Worm (Caenorhabditis elegans) whole organism, mixed stage, embryonic: ENCODE measurements around the gene pus-1.

Experiments
- M03D4.4 ChIP-seq: sonication (generic microtip); optimal IDR thresholded peaks from 2 replicates; lab custom pipeline; 2017; ENCODE audit warnings: mild to moderate bottlenecking, missing genetic modification characterization, missing compliant biosample characterization
- ceh-39 ChIP-seq: fragments of 150-350 bp; optimal IDR thresholded peaks from 2 replicates; lab custom pipeline; 2014; ENCODE audit warnings: missing biosample characterization, missing genetic modification characterization
- ceh-83 ChIP-seq: fragments of 200-800 bp; sonication (Bioruptor generic); optimal IDR thresholded peaks from 2 replicates; lab custom pipeline; 2018; ENCODE audit warnings: mild to moderate bottlenecking, missing genetic modification characterization, missing compliant biosample characterization
- ces-1 ChIP-seq: fragments of 150-350 bp; optimal IDR thresholded peaks from 2 replicates; lab custom pipeline; 2014; ENCODE audit warnings: missing biosample characterization, missing genetic modification reagents, missing genetic modification characterization
- drap-1 ChIP-seq: fragments of 200-800 bp; sonication (Bioruptor generic); optimal IDR thresholded peaks from 3 replicates; lab custom pipeline; 2018; ENCODE audit warnings: mild to moderate bottlenecking, missing genetic modification characterization, missing compliant biosample characterization
- elt-1 ChIP-seq: sonication (generic microtip); optimal IDR thresholded peaks from 2 replicates; lab custom pipeline; 2017; ENCODE audit warnings: missing genetic modification characterization, mild to moderate bottlenecking, missing compliant biosample characterization, antibody characterized with exemption, moderate library complexity, borderline replicate concordance; ENCODE audit not compliant: insufficient read depth
- ham-2 ChIP-seq: fragments of 200-800 bp; sonication (Bioruptor generic); optimal IDR thresholded peaks from 2 replicates; lab custom pipeline; 2018; ENCODE audit warnings: mild to moderate bottlenecking, missing genetic modification characterization, missing compliant biosample characterization
- hlh-1 ChIP-seq: fragments of 150-350 bp; optimal IDR thresholded peaks from 2 replicates; lab custom pipeline; 2014; ENCODE audit warnings: missing biosample characterization, missing genetic modification reagents, missing genetic modification characterization
- lin-32 ChIP-seq: fragments of 200-800 bp; sonication (Bioruptor generic); optimal IDR thresholded peaks from 2 replicates; lab custom pipeline; 2018; ENCODE audit warnings: mild to moderate bottlenecking, missing genetic modification characterization, missing compliant biosample characterization
- lsy-2 ChIP-seq: fragments of 150-350 bp; optimal IDR thresholded peaks from 2 replicates; lab custom pipeline; 2014; ENCODE audit warnings: missing biosample characterization, missing genetic modification characterization
- mls-2 ChIP-seq: sonication (generic microtip); optimal IDR thresholded peaks from 2 replicates; lab custom pipeline; 2016; ENCODE audit warnings: mild to moderate bottlenecking, missing genetic modification characterization, moderate library complexity, missing compliant biosample characterization
- nhr-237 ChIP-seq: fragments of 150-350 bp; optimal IDR thresholded peaks from 2 replicates; lab custom pipeline; 2014; ENCODE audit warnings: missing biosample characterization, missing genetic modification characterization
- nhr-28 ChIP-seq: fragments of 150-350 bp; optimal IDR thresholded peaks from 2 replicates; lab custom pipeline; 2014; ENCODE audit warnings: missing biosample characterization, missing genetic modification characterization
- nhr-76 ChIP-seq: sonication (generic microtip); optimal IDR thresholded peaks from 2 replicates; lab custom pipeline; 2017; ENCODE audit warnings: missing biosample characterization, missing genetic modification characterization
- tbx-8 ChIP-seq: fragments of 200-800 bp; sonication (Bioruptor generic); optimal IDR thresholded peaks from 2 replicates; lab custom pipeline; 2018; ENCODE audit warnings: mild to moderate bottlenecking, missing genetic modification characterization, moderate library complexity, missing compliant biosample characterization
- unc-120 ChIP-seq: sonication (generic microtip); optimal IDR thresholded peaks from 2 replicates; lab custom pipeline; 2017; ENCODE audit warnings: missing genetic modification characterization, missing compliant biosample characterization; ENCODE audit not compliant: poor library complexity, severe bottlenecking
- unc-39 ChIP-seq: fragments of 150-350 bp; optimal IDR thresholded peaks from 2 replicates; lab custom pipeline; 2014; ENCODE audit warnings: missing biosample characterization, missing genetic modification characterization
- unc-62 ChIP-seq: fragments of 150-350 bp; optimal IDR thresholded peaks from 2 replicates; lab custom pipeline; 2014; ENCODE audit warnings: missing biosample characterization, missing genetic modification reagents, missing genetic modification characterization

pus-1 gene

DNA sequence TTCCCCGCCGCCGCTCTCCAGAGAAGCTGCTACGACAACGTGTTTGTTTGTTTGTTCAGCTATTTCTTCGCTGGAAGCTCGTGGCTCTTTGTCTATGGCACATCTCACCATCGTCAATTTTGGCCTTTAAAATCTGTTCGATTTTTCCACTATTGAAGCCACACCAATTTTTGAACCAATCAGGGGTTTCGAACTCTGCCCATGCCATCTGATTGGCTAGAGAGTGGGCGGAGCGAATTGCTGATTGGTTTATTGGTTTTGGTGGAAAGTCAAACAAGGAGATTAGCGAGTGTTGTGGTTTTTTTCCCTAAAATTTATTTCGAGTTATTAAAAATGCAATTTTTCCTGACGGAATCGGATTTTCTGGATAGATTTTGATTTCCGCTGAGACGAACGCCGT is 38.6 kb downstream of the pus-1 start:
- no peak for TF ChIP-seq unc-39 (tag; lab: Kevin White, UChicago)
- no peak for TF ChIP-seq ceh-83

DNA sequence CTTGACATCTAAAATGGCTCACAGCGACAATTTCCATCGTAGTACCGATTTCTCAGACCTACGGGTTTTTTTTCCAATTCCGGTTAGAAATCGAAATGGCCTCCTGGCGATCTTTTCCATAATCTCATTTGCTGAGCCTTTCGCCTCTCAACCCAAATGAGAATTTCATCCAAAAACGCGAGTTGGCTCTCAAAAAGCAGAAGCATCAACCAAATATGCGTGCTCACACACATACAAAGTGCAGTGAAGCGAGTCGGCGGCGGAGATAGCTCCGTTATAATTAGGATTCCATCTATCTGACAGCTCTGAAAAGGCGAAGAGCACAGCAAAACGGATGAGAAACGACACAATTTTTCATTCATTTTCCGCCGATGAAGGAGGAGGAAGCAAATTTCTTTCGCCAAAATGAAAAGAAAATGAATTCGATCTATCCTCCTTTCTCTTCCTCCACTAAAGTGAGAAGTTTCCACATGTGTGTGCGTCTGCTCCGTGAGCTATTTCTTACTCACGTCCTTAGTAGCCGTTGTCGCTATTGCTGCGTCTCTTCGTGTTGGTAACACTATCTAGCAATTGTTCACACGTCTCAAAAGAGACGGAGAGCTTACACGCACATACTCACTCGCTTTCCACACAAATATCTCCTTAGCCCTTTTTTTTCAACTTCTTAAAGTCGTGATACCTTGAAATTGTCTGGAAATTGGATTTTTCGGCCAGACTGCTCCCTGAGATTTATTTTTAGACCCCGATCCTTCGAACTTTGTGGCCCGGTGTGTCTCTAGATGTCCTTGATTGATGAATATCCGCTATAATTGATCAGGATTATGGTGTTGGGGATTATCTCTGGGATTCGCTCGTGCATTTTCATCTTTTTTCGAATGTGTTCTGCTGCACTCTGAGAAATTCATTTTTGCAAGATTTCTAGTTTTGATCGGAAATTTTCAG is 42.4 kb downstream of the pus-1 start:
- TF ChIP-seq tbx-8 (GFP tag; lab: Kevin White, UChicago) (no peak), ces-1 (peak; percentile 59), drap-1 (peak; percentile 19), unc-62 (GFP tag; lab: Kevin White, UChicago) (peak; percentile 2), elt-1 (tag; lab: Kevin White, UChicago) (no peak)

- TF ChIP-seq ces-1 (peak; percentile 84), hlh-1 (tag; lab: Kevin White, UChicago) (no peak)
- TF ChIP-seq, all 35 proteins: peak for 1
Observed at ce11 chrV:16749473-16749872, 45.3 kb downstream of the pus-1 start.

DNA sequence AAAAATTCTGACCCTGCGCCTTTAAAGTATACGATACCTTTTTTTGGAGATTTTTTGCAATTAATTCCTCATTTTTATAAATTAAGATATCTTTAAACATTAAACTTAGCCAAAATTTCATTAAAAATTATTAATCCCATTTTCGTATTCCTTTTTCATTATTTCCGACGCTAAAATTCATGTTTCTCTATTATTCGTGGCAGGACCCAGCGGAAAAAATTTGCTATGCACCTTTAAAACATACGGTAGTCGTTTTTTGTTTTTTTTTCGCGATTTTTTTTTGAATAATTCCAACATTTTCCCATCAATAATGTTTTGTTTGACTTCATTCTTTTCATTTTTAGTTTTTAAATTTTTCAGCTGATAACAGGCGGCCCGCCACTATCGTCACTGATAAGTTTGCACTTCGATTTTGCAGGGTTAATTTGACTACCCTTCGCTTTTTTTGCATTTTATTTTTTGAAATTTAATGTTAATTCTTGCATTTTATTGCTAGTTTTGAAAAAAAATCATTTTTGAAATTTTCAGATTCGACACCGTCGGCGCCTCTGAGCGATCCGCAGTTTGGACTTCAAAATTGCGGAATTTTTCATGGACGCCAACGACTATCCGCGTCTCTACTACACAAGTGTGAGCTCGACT is 47.6 kb downstream of the pus-1 start, which contains the start of gene dkf-2:
dkf-2 (plus strand) TSS at position 592 of the 642 bp plus-strand sequence.
- TF ChIP-seq nhr-237 (tag; lab: Kevin White, UChicago) (no peak), mls-2 (tag; lab: Kevin White, UChicago) (no peak), lin-32 (no peak), M03D4.4 (tag; lab: Kevin White, UChicago) (no peak)

- TF ChIP-seq tbx-8 (GFP tag; lab: Kevin White, UChicago) (no peak), lin-32 (no peak), M03D4.4 (tag; lab: Kevin White, UChicago) (no peak), lsy-2 (no peak), unc-39 (tag; lab: Kevin White, UChicago) (no peak), ceh-83 (no peak), nhr-28 (tag; lab: Kevin White, UChicago) (no peak), ces-1 (no peak), nhr-76 (no peak)
Observed at ce11 chrV:16746231-16746990, 48.3 kb downstream of the pus-1 start, which contains the start of gene gyg-2. Gene gyg-2, minus strand, starts transcription at chrV:16746258.

ce11 chrV:16745214-16745613 is 49.5 kb downstream of the pus-1 start:
- TF ChIP-seq lsy-2 = no peak
- no peak for TF ChIP-seq unc-120 (tag; lab: Kevin White, UChicago)
- no peak for TF ChIP-seq M03D4.4 (tag; lab: Kevin White, UChicago)
- TF ChIP-seq ceh-39 (tag; lab: Kevin White, UChicago) = no peak
- no peak for TF ChIP-seq hlh-1 (tag; lab: Kevin White, UChicago)
- no peak for TF ChIP-seq ham-2 (GFP tag; lab: Kevin White, UChicago)
- TF ChIP-seq nhr-28 (tag; lab: Kevin White, UChicago) = no peak

- TF ChIP-seq ceh-39 (tag; lab: Kevin White, UChicago) (no peak), tbx-8 (GFP tag; lab: Kevin White, UChicago) (no peak), nhr-28 (tag; lab: Kevin White, UChicago) (no peak), unc-120 (tag; lab: Kevin White, UChicago) (no peak)
- TF ChIP-seq, all 35 proteins: peak for 0
Observed at ce11 chrV:16744783-16745182, 50.0 kb downstream of the pus-1 start.
